Worm (Caenorhabditis elegans): ENCODE data around the gene R07E3.1.

R07E3.1 gene

ce11 chrX:10358083-10358482, 17.1 kb upstream of the R07E3.1 start, which contains the start of gene efhc-1:
Gene efhc-1 (plus strand): TSS chrX:10358383.
- TF ChIP-seq hrde-1 (tag; optimal IDR thresholded peaks at IDR 0.05; ENCODE audit: borderline replicate concordance) (no peak), dox-1 (GFP tag; IDR thresholded peaks at IDR 0.05) (no peak), hlh-26 (GFP tag; conservative IDR thresholded peaks at IDR 0.05) (no peak), madf-6 (GFP tag; IDR thresholded peaks at IDR 0.05) (no peak), attf-5 (GFP tag; optimal IDR thresholded peaks at IDR 0.05) (no peak), ztf-22 (GFP tag; optimal IDR thresholded peaks at IDR 0.05) (no peak), nhr-120 (GFP tag; IDR thresholded peaks at IDR 0.05) (no peak), dpl-1 (GFP tag; optimal IDR thresholded peaks at IDR 0.05) (no peak), let-526 (GFP tag; IDR thresholded peaks at IDR 0.05) (no peak), pbrm-1 (GFP tag; IDR thresholded peaks at IDR 0.05) (no peak), chd-7 (tag; optimal IDR thresholded peaks at IDR 0.05) (no peak), Y67H2A.10 (GFP tag; conservative IDR thresholded peaks at IDR 0.05) (no peak), athp-1 (tag; optimal IDR thresholded peaks at IDR 0.05) (no peak), Y56A3A.18 (GFP tag; IDR thresholded peaks at IDR 0.05) (no peak), snpc-3.4 (tag; optimal IDR thresholded peaks at IDR 0.05) (no peak), attf-6 (GFP tag; IDR thresholded peaks at IDR 0.05) (no peak), ztf-3 (GFP tag; optimal IDR thresholded peaks at IDR 0.05) (no peak), zim-3 (tag; optimal IDR thresholded peaks at IDR 0.05) (no peak), sea-2 (GFP tag; IDR thresholded peaks at IDR 0.05) (no peak)

DNA sequence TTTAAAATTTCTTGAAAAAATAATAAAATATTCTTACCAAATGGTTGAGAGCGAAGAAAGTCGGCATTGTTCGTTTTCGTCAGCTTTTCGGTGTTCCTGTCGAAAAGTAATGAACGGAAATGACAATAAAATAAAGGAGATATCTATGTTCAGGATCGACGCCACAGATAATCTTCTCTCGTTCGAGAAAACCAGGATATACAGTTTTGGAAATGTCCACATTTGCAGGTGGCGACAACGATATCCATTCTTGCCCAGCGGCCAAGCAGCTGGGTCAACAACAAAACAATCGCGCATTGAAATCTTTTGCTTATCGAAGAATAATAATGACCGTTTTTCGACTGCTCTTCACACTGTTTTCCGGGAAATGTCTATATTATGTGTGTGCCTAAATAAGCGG, 14.7 kb upstream of the R07E3.1 start, which contains the start of gene R07E3.7:
R07E3.7 (minus strand) TSS at position 101 of the 400 bp plus-strand sequence.
- TF ChIP-seq let-526 (GFP tag; IDR thresholded peaks at IDR 0.05) (no peak), attf-5 (GFP tag; optimal IDR thresholded peaks at IDR 0.05) (no peak), D2030.7 (GFP tag; IDR thresholded peaks at IDR 0.05) (no peak), snpc-1.3 (tag; optimal IDR thresholded peaks at IDR 0.05; ENCODE audit: insufficient read depth) (no peak)

ce11 chrX:10353857-10354256, 12.9 kb upstream of the R07E3.1 start:
- no peak for TF ChIP-seq dpff-1 (tag; optimal IDR thresholded peaks at IDR 0.05)

- no peak for TF ChIP-seq dpl-1 (GFP tag; optimal IDR thresholded peaks at IDR 0.05)
- TF ChIP-seq aptf-3 (GFP tag; IDR thresholded peaks at IDR 0.05): no peak
- no peak for TF ChIP-seq nhr-179 (tag; optimal IDR thresholded peaks at IDR 0.05)
- no peak for TF ChIP-seq gei-17 (GFP tag; optimal IDR thresholded peaks at IDR 0.05)
- TF ChIP-seq chd-7 (tag; optimal IDR thresholded peaks at IDR 0.05): no peak
- TF ChIP-seq nhr-80 (tag; optimal IDR thresholded peaks at IDR 0.05): no peak
- TF ChIP-seq K11D2.4 (GFP tag; IDR thresholded peaks at IDR 0.05): no peak
- TF ChIP-seq C06A6.2 (GFP tag; conservative IDR thresholded peaks at IDR 0.05): no peak
These were observed 9.2 kb upstream of the R07E3.1 start for ce11 chrX:10350151-10350550.

- TF ChIP-seq mcd-1 (GFP tag; IDR thresholded peaks at IDR 0.05) (peak; percentile 23; the same call in 1 of the 2 replicates), madf-8 (GFP tag; conservative IDR thresholded peaks at IDR 0.05) (no peak), tbp1 (GFP tag; optimal IDR thresholded peaks at IDR 0.05) (peak; percentile 6), ets-4 (GFP tag; optimal IDR thresholded peaks at IDR 0.05) (peak; percentile 72), zfh-2 (GFP tag; conservative IDR thresholded peaks at IDR 0.05) (peak; percentile 67; the same call in 1 of the 2 replicates), F55B11.4 (tag; optimal IDR thresholded peaks at IDR 0.05; ENCODE audit: borderline replicate concordance, insufficient read depth) (no peak), nhr-80 (tag; optimal IDR thresholded peaks at IDR 0.05) (peak; percentile 80), dox-1 (GFP tag; IDR thresholded peaks at IDR 0.05) (peak; percentile 65; the same call in 1 of the 2 replicates), ztf-22 (GFP tag; optimal IDR thresholded peaks at IDR 0.05) (no peak)
These were observed 917 bp downstream of the R07E3.1 start for ce11 chrX:10340044-10340443.

Measured in whole organism, young adult.